Worm (Caenorhabditis elegans): ENCODE results near the gene F25A2.1.

DNA sequence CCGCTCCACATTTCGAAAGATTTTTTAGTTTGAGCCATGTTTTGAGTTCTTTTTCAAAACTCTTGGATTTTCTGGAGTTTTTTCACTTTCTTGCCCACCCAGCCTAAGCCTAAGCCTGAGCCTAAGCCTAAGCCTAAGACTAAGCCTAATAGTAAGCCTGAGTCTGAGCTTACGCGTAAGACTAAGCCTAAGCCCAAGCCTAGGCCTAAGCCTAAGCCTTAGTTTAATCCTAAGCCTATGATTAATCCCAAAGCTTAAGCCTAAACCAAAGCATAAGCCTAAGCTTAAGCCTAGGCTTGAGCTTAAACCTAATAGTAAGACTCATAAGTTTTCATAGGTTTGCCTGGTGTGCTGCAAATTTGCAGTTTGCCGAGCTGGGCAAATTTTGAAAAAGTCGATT lies 37.1 kb upstream of the F25A2.1 start:
- no peak for TF ChIP-seq zfp-3 (GFP tag; conservative IDR thresholded peaks at IDR 0.05)
- no peak for TF ChIP-seq dmd-8 (GFP tag; IDR thresholded peaks at IDR 0.05)
- no peak for TF ChIP-seq nhr-76 (tag; optimal IDR thresholded peaks at IDR 0.05)
- TF ChIP-seq zag-1 (tag; optimal IDR thresholded peaks at IDR 0.05) = no peak
- TF ChIP-seq nhr-11 (tag; optimal IDR thresholded peaks at IDR 0.05) = no peak
- no peak for TF ChIP-seq unc-62 (GFP tag; optimal IDR thresholded peaks at IDR 0.05 in 1 of 2)
- no peak for TF ChIP-seq unc-62 (tag; optimal IDR thresholded peaks at IDR 0.05)
- no peak for TF ChIP-seq fkh-10 (GFP tag; optimal IDR thresholded peaks at IDR 0.05)
- no peak for TF ChIP-seq F49E8.2 (tag; optimal IDR thresholded peaks at IDR 0.05; ENCODE audit: borderline replicate concordance)
- no peak for TF ChIP-seq snpc-4 (tag; optimal IDR thresholded peaks at IDR 0.05)
- TF ChIP-seq unc-130 (GFP tag; optimal IDR thresholded peaks at IDR 0.05) = no peak
- no peak for TF ChIP-seq daf-8 (GFP tag; IDR thresholded peaks at IDR 0.05)
- no peak for TF ChIP-seq nhr-77 (tag; optimal IDR thresholded peaks at IDR 0.05)

Data from whole organism, L4 larva.